Worm (Caenorhabditis elegans): ENCODE data around the gene unc-105.

DNA sequence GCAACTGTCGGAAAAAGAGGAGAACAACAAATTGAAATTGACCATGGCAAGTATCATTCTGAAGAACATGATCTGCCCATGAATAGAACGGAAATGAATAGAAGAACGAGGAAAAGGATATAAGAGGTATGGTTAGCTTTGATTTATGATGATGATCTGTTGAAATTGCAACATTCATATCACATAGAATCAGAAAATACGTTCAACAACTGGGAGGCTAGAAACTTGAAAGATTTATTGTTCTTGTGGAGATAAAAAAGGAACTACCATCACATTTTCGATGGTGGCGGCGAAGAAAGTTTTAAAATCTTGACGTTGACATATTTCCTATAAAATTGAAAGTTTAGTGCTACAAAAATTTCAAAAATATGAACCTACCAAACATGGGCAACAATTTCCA lies 23.0 kb upstream of the unc-105 start:
- TF ChIP-seq ama-1 (optimal IDR thresholded peaks at IDR 0.05) (no peak), ceh-13 (GFP tag; optimal IDR thresholded peaks at IDR 0.05) (no peak), ceh-36 (tag; optimal IDR thresholded peaks at IDR 0.05) (no peak), tra-4 (tag; optimal IDR thresholded peaks at IDR 0.05) (no peak), tbx-37 (GFP tag; conservative IDR thresholded peaks at IDR 0.05) (no peak), flt-1 (GFP tag; IDR thresholded peaks at IDR 0.05) (no peak), hnd-1 (tag; optimal IDR thresholded peaks at IDR 0.05) (no peak), pes-1 (GFP tag; IDR thresholded peaks at IDR 0.05) (no peak), tbx-11 (GFP tag; IDR thresholded peaks at IDR 0.05) (no peak), scrt-1 (GFP tag; IDR thresholded peaks at IDR 0.05) (no peak), B0310.2 (tag; optimal IDR thresholded peaks at IDR 0.05) (no peak), hmbx-1 (tag; optimal IDR thresholded peaks at IDR 0.05) (no peak), ets-7 (tag; optimal IDR thresholded peaks at IDR 0.05) (no peak)
